Fruit fly (Drosophila melanogaster) whole organism, adult: Measurements from ENCODE around the gene CG12236.
A peak's percentile ranks its signal among the peaks of the same experiment; 100 is the strongest.

Experiments used
- CG11617 ChIP-seq: fragments of 200-800 bp; sonication (Bioruptor generic); optimal IDR thresholded peaks from 2 replicates; lab custom pipeline; 2017; ENCODE audit warnings: mild to moderate bottlenecking, missing biosample characterization, missing genetic modification reagents, missing genetic modification characterization
- CG12768 ChIP-seq: fragments of 200-800 bp; sonication (Bioruptor generic); optimal IDR thresholded peaks from 2 replicates; lab custom pipeline; 2017; ENCODE audit warnings: missing biosample characterization, missing genetic modification characterization, mild to moderate bottlenecking, moderate library complexity, missing genetic modification reagents
- CG1620 ChIP-seq: fragments of 200-800 bp; sonication (Bioruptor generic); optimal IDR thresholded peaks from 2 replicates; lab custom pipeline; 2016; ENCODE audit warnings: missing biosample characterization, missing genetic modification characterization
- CG5204 ChIP-seq: fragments of 200-800 bp; sonication (Bioruptor generic); optimal IDR thresholded peaks from 2 replicates; lab custom pipeline; 2016; ENCODE audit warnings: missing biosample characterization, missing genetic modification characterization
- CG7045 ChIP-seq: fragments of 200-800 bp; sonication (Bioruptor generic); optimal IDR thresholded peaks from 2 replicates; lab custom pipeline; 2017; ENCODE audit warnings: missing biosample characterization, mild to moderate bottlenecking, missing genetic modification characterization
- Clk ChIP-seq: fragments of 200-800 bp; sonication (Bioruptor generic); optimal IDR thresholded peaks from 2 replicates; lab custom pipeline; 2017; ENCODE audit warnings: missing biosample characterization, missing genetic modification characterization
- cnc ChIP-seq, 2 experiments: fragments of >200 bp; optimal IDR thresholded peaks; 2 replicates each; lab custom pipeline; 2017
- kay ChIP-seq: fragments of 200-800 bp; sonication (Bioruptor generic); peaks from one replicate; lab custom pipeline; 2016; ENCODE audit warnings: missing biosample characterization, missing genetic modification characterization, borderline replicate concordance
- pad ChIP-seq: fragments of 200-800 bp; sonication (Bioruptor generic); optimal IDR thresholded peaks from 3 replicates; lab custom pipeline; 2017; ENCODE audit warnings: missing biosample characterization, missing genetic modification characterization, mild to moderate bottlenecking, moderate library complexity, missing genetic modification reagents
- tj ChIP-seq: fragments of 200-800 bp; sonication (Bioruptor generic); optimal IDR thresholded peaks from 3 replicates; lab custom pipeline; 2017; ENCODE audit warnings: missing biosample characterization, mild to moderate bottlenecking, missing genetic modification characterization, moderate library complexity

DNA sequence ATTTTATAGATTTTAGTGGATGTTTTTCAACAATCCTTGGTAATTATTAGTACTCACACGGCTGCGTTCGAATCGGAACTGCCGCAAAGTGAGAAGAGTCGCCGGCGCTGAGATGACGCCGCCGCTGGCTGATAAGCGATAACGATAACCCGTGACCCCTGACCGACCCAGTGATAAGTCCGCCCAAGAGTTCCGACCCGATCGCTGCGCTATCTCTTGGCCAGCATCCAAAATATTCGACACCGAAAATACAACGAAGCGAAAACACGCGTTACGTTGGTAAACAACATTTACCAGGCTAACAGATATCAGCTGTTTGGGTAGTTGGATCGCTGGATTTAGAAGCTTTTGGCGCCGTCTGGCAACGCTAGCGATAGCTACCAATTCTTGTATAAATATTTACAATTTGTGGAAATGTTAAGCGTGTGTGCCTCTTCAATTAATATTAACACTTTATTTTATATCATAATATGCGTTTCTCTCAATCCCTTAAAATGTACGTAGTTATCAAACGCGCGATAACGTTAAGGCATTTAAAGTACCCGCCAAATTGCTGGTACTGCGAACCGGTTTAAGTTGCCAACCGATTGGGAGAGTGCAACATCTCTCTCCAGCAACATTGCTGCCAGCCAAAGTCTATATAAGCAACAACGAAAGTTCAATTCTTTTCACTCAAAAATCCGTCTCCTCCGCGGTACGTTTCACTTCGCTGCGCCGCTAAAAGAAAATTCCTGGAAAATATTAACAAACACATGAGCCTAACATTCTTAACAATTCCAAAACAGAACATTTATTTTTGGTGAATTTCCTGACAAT is 8.8 kb downstream of the CG12236 start, which contains the start of the genes Shmt and CG3726:
- TF ChIP-seq CG11617 (GFP tag; lab: Kevin White, UChicago), result no peak
- TF ChIP-seq CG7045, result no peak
- no peak for TF ChIP-seq cnc (optimal IDR thresholded peaks at IDR 0.05; lab: Kevin White, UChicago)
- no peak for TF ChIP-seq tj (GFP tag; lab: Kevin White, UChicago)
- peak; percentile 40 for TF ChIP-seq CG1620 (GFP tag; lab: Kevin White, UChicago)
- no peak for TF ChIP-seq CG12768
- no peak for TF ChIP-seq kay (GFP tag; lab: Kevin White, UChicago)
- peak; percentile 20 for TF ChIP-seq pad (GFP tag; lab: Kevin White, UChicago)
- TF ChIP-seq Clk, result no peak
- no peak for TF ChIP-seq CG5204 (GFP tag; lab: Kevin White, UChicago)
